Worm (Caenorhabditis elegans) whole organism, early embryonic: Measurements from ENCODE around the gene B0228.6.

Source experiments
- F13C5.2 ChIP-seq: sonication (generic microtip); optimal IDR thresholded peaks from 2 replicates; lab custom pipeline; 2017; ENCODE audit warnings: mild to moderate bottlenecking, missing genetic modification characterization, inconsistent platforms, missing compliant biosample characterization
- ama-1 ChIP-seq: fragments of 150-350 bp; optimal IDR thresholded peaks from 2 replicates; lab custom pipeline; 2014
- ceh-13 ChIP-seq: fragments of 200-800 bp; sonication (Bioruptor generic); optimal IDR thresholded peaks from 2 replicates; lab custom pipeline; 2018; ENCODE audit warnings: mild to moderate bottlenecking, missing genetic modification characterization, missing compliant biosample characterization
- flt-1 ChIP-seq: fragments of 200-800 bp; sonication (Bioruptor generic); IDR thresholded peaks from 2 replicates; pipeline ENCODE4 v1.3.6; 2022; ENCODE audit warnings: missing genetic modification characterization, missing compliant biosample characterization
- hmg-4 ChIP-seq: fragments of 200-800 bp; sonication (Bioruptor generic); optimal IDR thresholded peaks from 2 replicates; lab custom pipeline; 2018; ENCODE audit warnings: mild to moderate bottlenecking, missing genetic modification characterization, missing compliant biosample characterization
- hnd-1 ChIP-seq: sonication (generic microtip); optimal IDR thresholded peaks from 2 replicates; lab custom pipeline; 2016; ENCODE audit warnings: missing genetic modification characterization, missing compliant biosample characterization
- scrt-1 ChIP-seq: fragments of 200-800 bp; sonication (Bioruptor generic); IDR thresholded peaks from 2 replicates; pipeline ENCODE4 v1.3.6; 2022; ENCODE audit warnings: missing genetic modification characterization, missing compliant biosample characterization
- sea-1 ChIP-seq: fragments of 200-800 bp; sonication (Bioruptor generic); conservative IDR thresholded peaks from 2 replicates; pipeline ENCODE4 v1.3.6; 2022; ENCODE audit warnings: missing genetic modification characterization, missing compliant biosample characterization

DNA sequence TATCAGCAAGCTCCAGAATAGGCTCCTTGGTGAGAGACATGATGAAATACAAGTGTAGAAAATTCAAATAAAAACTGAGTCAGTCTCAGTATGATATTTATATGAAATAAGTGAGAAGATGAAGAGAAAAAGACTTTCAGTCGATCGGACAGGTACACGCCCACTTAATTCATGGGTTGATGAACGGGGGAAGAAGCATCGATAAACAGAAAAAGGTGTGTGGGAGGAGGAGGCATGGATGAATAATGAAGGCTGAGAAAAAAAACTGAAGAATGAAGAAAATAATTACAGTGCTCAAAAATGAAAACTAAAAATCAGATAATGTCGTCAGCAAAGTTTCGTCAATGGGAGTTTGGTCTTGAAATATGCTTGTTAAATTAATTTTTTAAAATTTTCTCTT lies 1.5 kb downstream of the B0228.6 start, which contains the start of gene trx-1:
- TF ChIP-seq F13C5.2 (no peak), scrt-1 (GFP tag; lab: Robert Waterston, UW) (no peak), ama-1 (lab: Kevin White, UChicago) (no peak), flt-1 (GFP tag; lab: Robert Waterston, UW) (no peak), hnd-1 (tag; lab: Kevin White, UChicago) (no peak), sea-1 (GFP tag; lab: Robert Waterston, UW) (no peak), hmg-4 (GFP tag; lab: Kevin White, UChicago) (no peak), ceh-13 (no peak)
